Fruit fly (Drosophila melanogaster): ENCODE results near the gene RFeSP.

dm6 chr2L:1643252-1643864 is 29.4 kb upstream of the RFeSP start:
- TF ChIP-seq fkh (GFP tag; optimal IDR thresholded peaks at IDR 0.05): peak; percentile 90
- peak; percentile 68; the same call in 2 of the 3 replicates for TF ChIP-seq CG6163 (GFP tag; IDR thresholded peaks at IDR 0.05)
- TF ChIP-seq CG4318 (GFP tag; optimal IDR thresholded peaks at IDR 0.05): no peak
- TF ChIP-seq Eip78C (GFP tag): peak; percentile 86
- peak; percentile 84 for TF ChIP-seq svp (GFP tag)
- peak; percentile 53 for TF ChIP-seq lz (GFP tag; optimal IDR thresholded peaks at IDR 0.05)
- peak; percentile 11 for TF ChIP-seq CG16779 (tag; optimal IDR thresholded peaks at IDR 0.05)
- TF ChIP-seq achi (GFP tag; optimal IDR thresholded peaks at IDR 0.05): peak; percentile 64

Measured in whole organism, prepupa.